Worm (Caenorhabditis elegans) whole organism, late embryonic: Measurements from ENCODE around the gene Y53F4B.21.

ENCODE experiments used
- C38D4.7 ChIP-seq: fragments of 200-800 bp; sonication (Bioruptor generic); optimal IDR thresholded peaks from 2 replicates; lab custom pipeline; 2018; ENCODE audit warnings: mild to moderate bottlenecking, missing genetic modification characterization, moderate library complexity, missing compliant biosample characterization
- K02D7.2 ChIP-seq: sonication (generic microtip); optimal IDR thresholded peaks from 2 replicates; lab custom pipeline; 2017; ENCODE audit warnings: mild to moderate bottlenecking, missing genetic modification characterization, missing compliant biosample characterization
- ahr-1 ChIP-seq: sonication (generic microtip); optimal IDR thresholded peaks from 2 replicates; lab custom pipeline; 2016; ENCODE audit warnings: missing genetic modification characterization, missing compliant biosample characterization
- ama-1 ChIP-seq: fragments of 150-350 bp; optimal IDR thresholded peaks from 2 replicates; lab custom pipeline; 2014
- ceh-14 ChIP-seq: sonication (generic microtip); optimal IDR thresholded peaks from 2 replicates; lab custom pipeline; 2016; ENCODE audit warnings: missing genotype, missing genetic modification characterization, missing compliant biosample characterization
- ceh-2 ChIP-seq: sonication (generic microtip); optimal IDR thresholded peaks from 2 replicates; lab custom pipeline; 2016; ENCODE audit warnings: missing genotype, missing genetic modification characterization, missing compliant biosample characterization
- ceh-24 ChIP-seq: sonication (generic microtip); optimal IDR thresholded peaks from 2 replicates; lab custom pipeline; 2016; ENCODE audit warnings: mild to moderate bottlenecking, missing genetic modification characterization, missing compliant biosample characterization
- ceh-31 ChIP-seq: sonication (generic microtip); optimal IDR thresholded peaks from 2 replicates; lab custom pipeline; 2016; ENCODE audit warnings: missing genetic modification characterization, missing compliant biosample characterization
- ceh-45 ChIP-seq: fragments of 200-800 bp; sonication (Bioruptor generic); IDR thresholded peaks from 2 replicates; pipeline ENCODE4 v1.3.6; 2022; ENCODE audit warnings: missing genetic modification reagents, missing genetic modification characterization, missing compliant biosample characterization
- dve-1 ChIP-seq: sonication (generic microtip); optimal IDR thresholded peaks from 2 replicates; lab custom pipeline; 2017; ENCODE audit warnings: antibody characterized with exemption, mild to moderate bottlenecking, missing genetic modification characterization, missing compliant biosample characterization
- elt-2 ChIP-seq: sonication (generic microtip); optimal IDR thresholded peaks from 2 replicates; lab custom pipeline; 2016; ENCODE audit warnings: missing genetic modification reagents, missing genetic modification characterization, missing compliant biosample characterization
- ets-4 ChIP-seq: sonication (generic microtip); optimal IDR thresholded peaks from 2 replicates; lab custom pipeline; 2016; ENCODE audit warnings: missing genetic modification characterization, missing compliant biosample characterization
- eyg-1 ChIP-seq: sonication (generic microtip); optimal IDR thresholded peaks from 2 replicates; lab custom pipeline; 2016; ENCODE audit warnings: missing genotype, missing genetic modification characterization, missing compliant biosample characterization
- fax-1 ChIP-seq: sonication (generic microtip); optimal IDR thresholded peaks from 2 replicates; lab custom pipeline; 2016; ENCODE audit warnings: missing genotype, missing genetic modification characterization, missing compliant biosample characterization
- fkh-6 ChIP-seq: sonication (generic microtip); optimal IDR thresholded peaks from 2 replicates; lab custom pipeline; 2016; ENCODE audit warnings: missing genetic modification characterization, missing compliant biosample characterization
- gmeb-2 ChIP-seq: sonication (generic microtip); optimal IDR thresholded peaks from 2 replicates; lab custom pipeline; 2016; ENCODE audit warnings: missing genetic modification characterization, inconsistent platforms, missing compliant biosample characterization
- lin-11 ChIP-seq: fragments of 200-800 bp; sonication (Bioruptor generic); optimal IDR thresholded peaks from 2 replicates; lab custom pipeline; 2018; ENCODE audit warnings: mild to moderate bottlenecking, missing genetic modification characterization, missing compliant biosample characterization
- nfya-1 ChIP-seq: sonication (generic microtip); optimal IDR thresholded peaks from 2 replicates; lab custom pipeline; 2017; ENCODE audit warnings: missing genetic modification characterization, mild to moderate bottlenecking, missing compliant biosample characterization, antibody characterized with exemption, moderate library complexity
- pag-3 ChIP-seq: sonication (generic microtip); optimal IDR thresholded peaks from 2 replicates; lab custom pipeline; 2016; ENCODE audit warnings: missing compliant biosample characterization, missing genetic modification characterization, borderline replicate concordance
- pat-9 ChIP-seq: fragments of 200-800 bp; sonication (Bioruptor generic); optimal IDR thresholded peaks from 2 replicates; lab custom pipeline; 2018; ENCODE audit warnings: mild to moderate bottlenecking, missing genetic modification characterization, moderate library complexity, missing compliant biosample characterization
- pax-1 ChIP-seq: fragments of 150-350 bp; optimal IDR thresholded peaks from 2 replicates; lab custom pipeline; 2014; ENCODE audit warnings: missing biosample characterization, missing genetic modification characterization
- pqm-1 ChIP-seq: sonication (generic microtip); optimal IDR thresholded peaks from 2 replicates; lab custom pipeline; 2016; ENCODE audit warnings: missing genetic modification characterization, missing compliant biosample characterization
- ref-2 ChIP-seq: sonication (generic microtip); optimal IDR thresholded peaks from 2 replicates; lab custom pipeline; 2016; ENCODE audit warnings: missing genetic modification characterization, missing compliant biosample characterization
- rnt-1 ChIP-seq: sonication (generic microtip); optimal IDR thresholded peaks from 2 replicates; lab custom pipeline; 2016; ENCODE audit warnings: missing genetic modification characterization, missing compliant biosample characterization
- sox-2 ChIP-seq: fragments of 200-800 bp; sonication (Bioruptor generic); IDR thresholded peaks from 2 replicates; pipeline ENCODE4 v1.3.6; 2022; ENCODE audit warnings: missing genetic modification reagents, missing genetic modification characterization, missing compliant biosample characterization
- sox-4 ChIP-seq: sonication (generic microtip); optimal IDR thresholded peaks from 2 replicates; lab custom pipeline; 2017; ENCODE audit warnings: mild to moderate bottlenecking, missing genetic modification characterization, inconsistent platforms, missing compliant biosample characterization
- unc-3 ChIP-seq, 2 experiments: fragments of 200-800 bp in 1 of 2; sonication (Bioruptor generic) in 1 of 2; sonication (generic microtip) in 1 of 2; conservative IDR thresholded peaks in 1 of 2; optimal IDR thresholded peaks in 1 of 2; 2 replicates each; pipeline versions ENCODE4 v1.3.6 to Lab custom; 2016 to 2022; ENCODE audit warnings: missing compliant biosample characterization in 2 of 2, missing genetic modification characterization in 2 of 2, missing genetic modification reagents in 1 of 2

Gene Y53F4B.21

ce11 chrII:15145594-15145993 is 55.6 kb downstream of the Y53F4B.21 start, which contains the start of gene Y53F4B.27:
TSS of gene Y53F4B.27 (plus strand) at chrII:15145894.
- TF ChIP-seq ceh-45 (GFP tag; lab: Robert Waterston, UW) (no peak), fax-1 (tag; lab: Kevin White, UChicago) (no peak), sox-4 (tag; lab: Kevin White, UChicago) (no peak), ceh-2 (tag; lab: Kevin White, UChicago) (no peak), rnt-1 (no peak)

- no peak for TF ChIP-seq ceh-14 (tag; lab: Kevin White, UChicago)
- TF ChIP-seq ref-2 (tag; lab: Kevin White, UChicago), result no peak
- TF ChIP-seq sox-2 (GFP tag; lab: Robert Waterston, UW), result no peak
- no peak for TF ChIP-seq pag-3
- TF ChIP-seq lin-11 (tag; lab: Kevin White, UChicago), result no peak
- TF ChIP-seq ahr-1, result no peak
- TF ChIP-seq, all 69 proteins: peak for 0
These were observed 58.5 kb downstream of the Y53F4B.21 start for ce11 chrII:15148442-15148841.

ce11 chrII:15157880-15158279 is 67.9 kb downstream of the Y53F4B.21 start, which contains the start of gene ptr-20:
TSS of gene ptr-20 (plus strand) at chrII:15158180.
- no peak for TF ChIP-seq K02D7.2
- TF ChIP-seq pat-9 (tag; lab: Kevin White, UChicago), result no peak
- no peak for TF ChIP-seq C38D4.7 (GFP tag; lab: Kevin White, UChicago)
- no peak for TF ChIP-seq ama-1 (lab: Kevin White, UChicago)
- no peak for TF ChIP-seq gmeb-2 (tag; lab: Kevin White, UChicago)
- TF ChIP-seq ets-4, result no peak
- TF ChIP-seq dve-1, result no peak
- TF ChIP-seq elt-2 (tag; lab: Kevin White, UChicago), result no peak
- no peak for TF ChIP-seq eyg-1 (tag; lab: Kevin White, UChicago)
- no peak for TF ChIP-seq unc-3 (GFP tag; conservative IDR thresholded peaks at IDR 0.05; lab: Robert Waterston, UW)
- TF ChIP-seq unc-3 (tag; optimal IDR thresholded peaks at IDR 0.05; lab: Kevin White, UChicago), result no peak
- no peak for TF ChIP-seq ceh-2 (tag; lab: Kevin White, UChicago)
- TF ChIP-seq nfya-1 (tag; lab: Kevin White, UChicago), result no peak
- TF ChIP-seq ceh-24 (tag; lab: Kevin White, UChicago), result no peak
- TF ChIP-seq pqm-1 (tag; lab: Kevin White, UChicago), result no peak
- no peak for TF ChIP-seq ceh-31 (tag; lab: Kevin White, UChicago)
- TF ChIP-seq pax-1 (tag; lab: Kevin White, UChicago), result no peak
- TF ChIP-seq fax-1 (tag; lab: Kevin White, UChicago), result no peak
- TF ChIP-seq ceh-45 (GFP tag; lab: Robert Waterston, UW), result no peak

ce11 chrII:15158364-15158763 is 68.4 kb downstream of the Y53F4B.21 start:
- TF ChIP-seq fkh-6 (no peak), dve-1 (peak; percentile 51)
